Worm (Caenorhabditis elegans) whole organism, mixed stage, embryonic: Measurements from ENCODE around the gene F16G10.11.

Source experiments
- M03D4.4 ChIP-seq: sonication (generic microtip); optimal IDR thresholded peaks from 2 replicates; lab custom pipeline; 2017; ENCODE audit warnings: mild to moderate bottlenecking, missing genetic modification characterization, missing compliant biosample characterization
- blmp-1 ChIP-seq: fragments of 150-350 bp; optimal IDR thresholded peaks from 2 replicates; lab custom pipeline; 2014; ENCODE audit warnings: missing biosample characterization, missing genetic modification characterization
- ceh-39 ChIP-seq: fragments of 150-350 bp; optimal IDR thresholded peaks from 2 replicates; lab custom pipeline; 2014; ENCODE audit warnings: missing biosample characterization, missing genetic modification characterization
- ceh-43 ChIP-seq: fragments of 200-800 bp; sonication (Bioruptor generic); optimal IDR thresholded peaks from 2 replicates; lab custom pipeline; 2018; ENCODE audit warnings: mild to moderate bottlenecking, missing genetic modification characterization, moderate library complexity, missing compliant biosample characterization
- ceh-83 ChIP-seq: fragments of 200-800 bp; sonication (Bioruptor generic); optimal IDR thresholded peaks from 2 replicates; lab custom pipeline; 2018; ENCODE audit warnings: mild to moderate bottlenecking, missing genetic modification characterization, missing compliant biosample characterization
- ces-1 ChIP-seq: fragments of 150-350 bp; optimal IDR thresholded peaks from 2 replicates; lab custom pipeline; 2014; ENCODE audit warnings: missing biosample characterization, missing genetic modification reagents, missing genetic modification characterization
- cnd-1 ChIP-seq: fragments of 200-800 bp; sonication (Bioruptor generic); optimal IDR thresholded peaks from 2 replicates; lab custom pipeline; 2018; ENCODE audit warnings: mild to moderate bottlenecking, missing genetic modification characterization, missing compliant biosample characterization
- elt-1 ChIP-seq: sonication (generic microtip); optimal IDR thresholded peaks from 2 replicates; lab custom pipeline; 2017; ENCODE audit warnings: missing genetic modification characterization, mild to moderate bottlenecking, missing compliant biosample characterization, antibody characterized with exemption, moderate library complexity, borderline replicate concordance; ENCODE audit not compliant: insufficient read depth
- elt-3 ChIP-seq: fragments of 150-350 bp; optimal IDR thresholded peaks from 2 replicates; lab custom pipeline; 2014; ENCODE audit warnings: missing biosample characterization, missing genetic modification characterization
- flh-1 ChIP-seq: fragments of 200-800 bp; sonication (Bioruptor generic); optimal IDR thresholded peaks from 2 replicates; lab custom pipeline; 2018; ENCODE audit warnings: mild to moderate bottlenecking, missing genetic modification characterization, moderate library complexity, missing compliant biosample characterization
- ham-2 ChIP-seq: fragments of 200-800 bp; sonication (Bioruptor generic); optimal IDR thresholded peaks from 2 replicates; lab custom pipeline; 2018; ENCODE audit warnings: mild to moderate bottlenecking, missing genetic modification characterization, missing compliant biosample characterization
- hlh-1 ChIP-seq: fragments of 150-350 bp; optimal IDR thresholded peaks from 2 replicates; lab custom pipeline; 2014; ENCODE audit warnings: missing biosample characterization, missing genetic modification reagents, missing genetic modification characterization
- lin-13 ChIP-seq: fragments of 150-350 bp; optimal IDR thresholded peaks from 2 replicates; lab custom pipeline; 2014; ENCODE audit warnings: missing biosample characterization, missing genetic modification characterization
- lin-32 ChIP-seq: fragments of 200-800 bp; sonication (Bioruptor generic); optimal IDR thresholded peaks from 2 replicates; lab custom pipeline; 2018; ENCODE audit warnings: mild to moderate bottlenecking, missing genetic modification characterization, missing compliant biosample characterization
- lsy-2 ChIP-seq: fragments of 150-350 bp; optimal IDR thresholded peaks from 2 replicates; lab custom pipeline; 2014; ENCODE audit warnings: missing biosample characterization, missing genetic modification characterization
- mab-5 ChIP-seq: fragments of 150-350 bp; optimal IDR thresholded peaks from 2 replicates; lab custom pipeline; 2014; ENCODE audit warnings: missing biosample characterization, missing genetic modification characterization
- mls-2 ChIP-seq: sonication (generic microtip); optimal IDR thresholded peaks from 2 replicates; lab custom pipeline; 2016; ENCODE audit warnings: mild to moderate bottlenecking, missing genetic modification characterization, moderate library complexity, missing compliant biosample characterization
- nhr-12 ChIP-seq: fragments of 150-350 bp; optimal IDR thresholded peaks from 2 replicates; lab custom pipeline; 2014; ENCODE audit warnings: missing biosample characterization, missing genetic modification characterization
- nhr-2 ChIP-seq: fragments of 150-350 bp; optimal IDR thresholded peaks from 2 replicates; lab custom pipeline; 2014; ENCODE audit warnings: missing biosample characterization, missing genetic modification characterization
- nhr-237 ChIP-seq: fragments of 150-350 bp; optimal IDR thresholded peaks from 2 replicates; lab custom pipeline; 2014; ENCODE audit warnings: missing biosample characterization, missing genetic modification characterization
- nhr-28 ChIP-seq: fragments of 150-350 bp; optimal IDR thresholded peaks from 2 replicates; lab custom pipeline; 2014; ENCODE audit warnings: missing biosample characterization, missing genetic modification characterization
- nhr-76 ChIP-seq: sonication (generic microtip); optimal IDR thresholded peaks from 2 replicates; lab custom pipeline; 2017; ENCODE audit warnings: missing biosample characterization, missing genetic modification characterization
- pha-4 ChIP-seq: fragments of 150-350 bp; optimal IDR thresholded peaks from 2 replicates; lab custom pipeline; 2018; ENCODE audit warnings: missing biosample characterization, missing genetic modification reagents, missing genetic modification characterization
- sem-2 ChIP-seq: fragments of 200-800 bp; sonication (Bioruptor generic); optimal IDR thresholded peaks from 2 replicates; lab custom pipeline; 2018; ENCODE audit warnings: mild to moderate bottlenecking, missing genetic modification characterization, missing compliant biosample characterization
- snpc-4 ChIP-seq: fragments of 150-350 bp; optimal IDR thresholded peaks from 2 replicates; lab custom pipeline; 2014; ENCODE audit warnings: missing biosample characterization, missing genetic modification characterization
- sptf-1 ChIP-seq: sonication (generic microtip); optimal IDR thresholded peaks from 2 replicates; lab custom pipeline; 2017; ENCODE audit warnings: mild to moderate bottlenecking, missing genetic modification characterization, moderate library complexity, missing compliant biosample characterization
- tbx-8 ChIP-seq: fragments of 200-800 bp; sonication (Bioruptor generic); optimal IDR thresholded peaks from 2 replicates; lab custom pipeline; 2018; ENCODE audit warnings: mild to moderate bottlenecking, missing genetic modification characterization, moderate library complexity, missing compliant biosample characterization
- unc-120 ChIP-seq: sonication (generic microtip); optimal IDR thresholded peaks from 2 replicates; lab custom pipeline; 2017; ENCODE audit warnings: missing genetic modification characterization, missing compliant biosample characterization; ENCODE audit not compliant: poor library complexity, severe bottlenecking
- unc-39 ChIP-seq: fragments of 150-350 bp; optimal IDR thresholded peaks from 2 replicates; lab custom pipeline; 2014; ENCODE audit warnings: missing biosample characterization, missing genetic modification characterization
- zip-8 ChIP-seq: fragments of 150-350 bp; optimal IDR thresholded peaks from 2 replicates; lab custom pipeline; 2014; ENCODE audit warnings: missing biosample characterization, missing genetic modification characterization
- ztf-11 ChIP-seq: fragments of 150-350 bp; optimal IDR thresholded peaks from 2 replicates; lab custom pipeline; 2014; ENCODE audit warnings: missing biosample characterization, missing genetic modification characterization

The F16G10.11 gene

ce11 chrII:2366623-2367365 is 26.9 kb downstream of the F16G10.11 start, which contains the start of the genes F43C11.12 and F16G10.5:
Gene F43C11.12, minus strand, starts transcription at chrII:2366723.
Gene F16G10.5, plus strand, starts transcription at chrII:2367315.
- TF ChIP-seq pha-4 (tag; lab: Kevin White, UChicago) (no peak), ces-1 (GFP tag; lab: Kevin White, UChicago) (no peak), sem-2 (GFP tag; lab: Kevin White, UChicago) (no peak), mab-5 (tag; lab: Kevin White, UChicago) (no peak), flh-1 (GFP tag; lab: Kevin White, UChicago) (no peak), sptf-1 (tag; lab: Kevin White, UChicago) (no peak), ceh-83 (no peak)

- TF ChIP-seq ztf-11 (tag; lab: Kevin White, UChicago) (no peak), lin-32 (GFP tag; lab: Kevin White, UChicago) (no peak), ham-2 (no peak), tbx-8 (no peak), elt-1 (no peak), blmp-1 (tag; lab: Kevin White, UChicago) (no peak), pha-4 (tag; lab: Kevin White, UChicago) (no peak), nhr-237 (tag; lab: Kevin White, UChicago) (no peak), ces-1 (GFP tag; lab: Kevin White, UChicago) (no peak), unc-39 (tag; lab: Kevin White, UChicago) (no peak), nhr-2 (tag; lab: Kevin White, UChicago) (no peak), lin-13 (tag; lab: Kevin White, UChicago) (no peak), mls-2 (tag; lab: Kevin White, UChicago) (no peak), nhr-76 (tag; lab: Kevin White, UChicago) (no peak), cnd-1 (tag; lab: Kevin White, UChicago) (no peak), snpc-4 (tag; lab: Kevin White, UChicago) (no peak), nhr-28 (tag; lab: Kevin White, UChicago) (no peak), elt-3 (tag; lab: Kevin White, UChicago) (no peak), nhr-12 (no peak)
These were observed 30.0 kb downstream of the F16G10.11 start, which contains the start of gene F43C11.11 for ce11 chrII:2363673-2364072. Gene F43C11.11, minus strand, starts transcription at chrII:2363773.

- TF ChIP-seq unc-120 (tag; lab: Kevin White, UChicago) (no peak), ces-1 (GFP tag; lab: Kevin White, UChicago) (no peak), ceh-43 (GFP tag; lab: Kevin White, UChicago) (no peak), lsy-2 (no peak), M03D4.4 (tag; lab: Kevin White, UChicago) (no peak), sptf-1 (tag; lab: Kevin White, UChicago) (no peak), mab-5 (tag; lab: Kevin White, UChicago) (no peak), unc-39 (tag; lab: Kevin White, UChicago) (no peak), hlh-1 (tag; lab: Kevin White, UChicago) (no peak), ham-2 (no peak), tbx-8 (no peak)
These were observed 33.8 kb downstream of the F16G10.11 start, which contains the start of gene F43C11.16 for ce11 chrII:2359965-2360364. Gene F43C11.16, minus strand, starts transcription at chrII:2360065.

- TF ChIP-seq nhr-12 = no peak
- TF ChIP-seq nhr-237 (tag; lab: Kevin White, UChicago) = no peak
- TF ChIP-seq ham-2 = no peak
- no peak for TF ChIP-seq ceh-39 (tag; lab: Kevin White, UChicago)
- no peak for TF ChIP-seq nhr-28 (tag; lab: Kevin White, UChicago)
- TF ChIP-seq mls-2 (tag; lab: Kevin White, UChicago) = no peak
- no peak for TF ChIP-seq zip-8 (tag; lab: Kevin White, UChicago)
- TF ChIP-seq ceh-43 (GFP tag; lab: Kevin White, UChicago) = no peak
- TF ChIP-seq unc-120 (tag; lab: Kevin White, UChicago) = no peak
- no peak for TF ChIP-seq elt-3 (tag; lab: Kevin White, UChicago)
- no peak for TF ChIP-seq flh-1 (GFP tag; lab: Kevin White, UChicago)
These were observed 36.9 kb downstream of the F16G10.11 start, which contains the start of gene F43C11.1 for ce11 chrII:2356795-2357194. Gene F43C11.1, plus strand, starts transcription at chrII:2357095.
